Worm (Caenorhabditis elegans) whole organism, mixed stage, embryonic: Measurements from ENCODE around the gene C03B1.17.

Experiments
- M03D4.4 ChIP-seq: sonication (generic microtip); optimal IDR thresholded peaks from 2 replicates; lab custom pipeline; 2017; ENCODE audit warnings: mild to moderate bottlenecking, missing genetic modification characterization, missing compliant biosample characterization
- bed-3 ChIP-seq: fragments of 200-800 bp; sonication (Bioruptor generic); optimal IDR thresholded peaks from 3 replicates; lab custom pipeline; 2018; ENCODE audit warnings: mild to moderate bottlenecking, missing genetic modification characterization, moderate library complexity, missing compliant biosample characterization
- ceh-43 ChIP-seq: fragments of 200-800 bp; sonication (Bioruptor generic); optimal IDR thresholded peaks from 2 replicates; lab custom pipeline; 2018; ENCODE audit warnings: mild to moderate bottlenecking, missing genetic modification characterization, moderate library complexity, missing compliant biosample characterization
- ceh-83 ChIP-seq: fragments of 200-800 bp; sonication (Bioruptor generic); optimal IDR thresholded peaks from 2 replicates; lab custom pipeline; 2018; ENCODE audit warnings: mild to moderate bottlenecking, missing genetic modification characterization, missing compliant biosample characterization
- ces-1 ChIP-seq: fragments of 150-350 bp; optimal IDR thresholded peaks from 2 replicates; lab custom pipeline; 2014; ENCODE audit warnings: missing biosample characterization, missing genetic modification reagents, missing genetic modification characterization
- cnd-1 ChIP-seq: fragments of 200-800 bp; sonication (Bioruptor generic); optimal IDR thresholded peaks from 2 replicates; lab custom pipeline; 2018; ENCODE audit warnings: mild to moderate bottlenecking, missing genetic modification characterization, missing compliant biosample characterization
- elt-1 ChIP-seq: sonication (generic microtip); optimal IDR thresholded peaks from 2 replicates; lab custom pipeline; 2017; ENCODE audit warnings: missing genetic modification characterization, mild to moderate bottlenecking, missing compliant biosample characterization, antibody characterized with exemption, moderate library complexity, borderline replicate concordance; ENCODE audit not compliant: insufficient read depth
- flh-1 ChIP-seq: fragments of 200-800 bp; sonication (Bioruptor generic); optimal IDR thresholded peaks from 2 replicates; lab custom pipeline; 2018; ENCODE audit warnings: mild to moderate bottlenecking, missing genetic modification characterization, moderate library complexity, missing compliant biosample characterization
- ham-2 ChIP-seq: fragments of 200-800 bp; sonication (Bioruptor generic); optimal IDR thresholded peaks from 2 replicates; lab custom pipeline; 2018; ENCODE audit warnings: mild to moderate bottlenecking, missing genetic modification characterization, missing compliant biosample characterization
- hlh-1 ChIP-seq: fragments of 150-350 bp; optimal IDR thresholded peaks from 2 replicates; lab custom pipeline; 2014; ENCODE audit warnings: missing biosample characterization, missing genetic modification reagents, missing genetic modification characterization
- lin-13 ChIP-seq: fragments of 150-350 bp; optimal IDR thresholded peaks from 2 replicates; lab custom pipeline; 2014; ENCODE audit warnings: missing biosample characterization, missing genetic modification characterization
- lin-32 ChIP-seq: fragments of 200-800 bp; sonication (Bioruptor generic); optimal IDR thresholded peaks from 2 replicates; lab custom pipeline; 2018; ENCODE audit warnings: mild to moderate bottlenecking, missing genetic modification characterization, missing compliant biosample characterization
- lsy-2 ChIP-seq: fragments of 150-350 bp; optimal IDR thresholded peaks from 2 replicates; lab custom pipeline; 2014; ENCODE audit warnings: missing biosample characterization, missing genetic modification characterization
- mep-1 ChIP-seq: fragments of 150-350 bp; optimal IDR thresholded peaks from 2 replicates; lab custom pipeline; 2017; ENCODE audit warnings: missing biosample characterization, missing genetic modification reagents, missing genetic modification characterization, inconsistent platforms
- mls-2 ChIP-seq: sonication (generic microtip); optimal IDR thresholded peaks from 2 replicates; lab custom pipeline; 2016; ENCODE audit warnings: mild to moderate bottlenecking, missing genetic modification characterization, moderate library complexity, missing compliant biosample characterization
- nhr-12 ChIP-seq: fragments of 150-350 bp; optimal IDR thresholded peaks from 2 replicates; lab custom pipeline; 2014; ENCODE audit warnings: missing biosample characterization, missing genetic modification characterization
- nhr-2 ChIP-seq: fragments of 150-350 bp; optimal IDR thresholded peaks from 2 replicates; lab custom pipeline; 2014; ENCODE audit warnings: missing biosample characterization, missing genetic modification characterization
- nhr-76 ChIP-seq: sonication (generic microtip); optimal IDR thresholded peaks from 2 replicates; lab custom pipeline; 2017; ENCODE audit warnings: missing biosample characterization, missing genetic modification characterization
- sem-2 ChIP-seq: fragments of 200-800 bp; sonication (Bioruptor generic); optimal IDR thresholded peaks from 2 replicates; lab custom pipeline; 2018; ENCODE audit warnings: mild to moderate bottlenecking, missing genetic modification characterization, missing compliant biosample characterization
- snpc-4 ChIP-seq: fragments of 150-350 bp; optimal IDR thresholded peaks from 2 replicates; lab custom pipeline; 2014; ENCODE audit warnings: missing biosample characterization, missing genetic modification characterization
- tbx-8 ChIP-seq: fragments of 200-800 bp; sonication (Bioruptor generic); optimal IDR thresholded peaks from 2 replicates; lab custom pipeline; 2018; ENCODE audit warnings: mild to moderate bottlenecking, missing genetic modification characterization, moderate library complexity, missing compliant biosample characterization
- unc-120 ChIP-seq: sonication (generic microtip); optimal IDR thresholded peaks from 2 replicates; lab custom pipeline; 2017; ENCODE audit warnings: missing genetic modification characterization, missing compliant biosample characterization; ENCODE audit not compliant: poor library complexity, severe bottlenecking
- unc-39 ChIP-seq: fragments of 150-350 bp; optimal IDR thresholded peaks from 2 replicates; lab custom pipeline; 2014; ENCODE audit warnings: missing biosample characterization, missing genetic modification characterization
- unc-62 ChIP-seq: fragments of 150-350 bp; optimal IDR thresholded peaks from 2 replicates; lab custom pipeline; 2014; ENCODE audit warnings: missing biosample characterization, missing genetic modification reagents, missing genetic modification characterization
- zip-8 ChIP-seq: fragments of 150-350 bp; optimal IDR thresholded peaks from 2 replicates; lab custom pipeline; 2014; ENCODE audit warnings: missing biosample characterization, missing genetic modification characterization
- ztf-11 ChIP-seq: fragments of 150-350 bp; optimal IDR thresholded peaks from 2 replicates; lab custom pipeline; 2014; ENCODE audit warnings: missing biosample characterization, missing genetic modification characterization

Gene C03B1.17

ce11 chrX:6384537-6384936, 11.1 kb downstream of the C03B1.17 start:
- TF ChIP-seq elt-1, result peak; percentile 90
- TF ChIP-seq unc-62 (GFP tag; lab: Kevin White, UChicago), result no peak
- no peak for TF ChIP-seq ces-1 (GFP tag; lab: Kevin White, UChicago)
- no peak for TF ChIP-seq ceh-43 (GFP tag; lab: Kevin White, UChicago)
- TF ChIP-seq tbx-8 (GFP tag; lab: Kevin White, UChicago), result no peak

DNA sequence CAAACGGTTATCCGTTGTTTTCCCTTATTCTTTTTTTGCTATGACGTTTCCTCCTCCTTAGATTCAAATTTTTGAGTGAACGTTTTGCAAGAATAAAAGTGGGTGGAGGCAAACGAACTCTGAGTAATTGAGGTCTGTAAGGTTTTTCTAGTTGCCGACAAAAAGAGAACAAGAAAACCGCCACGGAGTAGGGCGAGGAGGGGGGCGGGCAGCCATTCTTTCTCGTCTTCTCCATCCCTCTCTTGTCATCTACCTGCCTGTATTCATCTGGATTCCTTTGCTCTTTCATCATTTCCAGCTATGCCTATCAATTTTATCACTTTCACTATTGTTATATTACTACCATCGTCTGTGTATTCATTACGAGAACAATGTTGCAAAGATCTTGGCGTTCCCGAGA, 11.7 kb downstream of the C03B1.17 start, which contains the start of gene igdb-3:
TSS of gene igdb-3 (plus strand) at position 301 of the 400 bp plus-strand sequence.
- TF ChIP-seq mep-1, result no peak
- no peak for TF ChIP-seq cnd-1 (tag; lab: Kevin White, UChicago)
- TF ChIP-seq ceh-83 (GFP tag; lab: Kevin White, UChicago), result no peak
- no peak for TF ChIP-seq mls-2 (tag; lab: Kevin White, UChicago)
- TF ChIP-seq unc-120 (tag; lab: Kevin White, UChicago), result no peak
- no peak for TF ChIP-seq ces-1 (GFP tag; lab: Kevin White, UChicago)
- TF ChIP-seq elt-1, result no peak
- TF ChIP-seq ham-2 (GFP tag; lab: Kevin White, UChicago), result no peak
- TF ChIP-seq snpc-4 (tag; lab: Kevin White, UChicago), result no peak
- no peak for TF ChIP-seq nhr-76 (tag; lab: Kevin White, UChicago)
- no peak for TF ChIP-seq ceh-43 (GFP tag; lab: Kevin White, UChicago)
- TF ChIP-seq sem-2, result no peak
- TF ChIP-seq nhr-2 (tag; lab: Kevin White, UChicago), result no peak
- no peak for TF ChIP-seq unc-62 (GFP tag; lab: Kevin White, UChicago)
- TF ChIP-seq lin-32 (GFP tag; lab: Kevin White, UChicago), result no peak

DNA sequence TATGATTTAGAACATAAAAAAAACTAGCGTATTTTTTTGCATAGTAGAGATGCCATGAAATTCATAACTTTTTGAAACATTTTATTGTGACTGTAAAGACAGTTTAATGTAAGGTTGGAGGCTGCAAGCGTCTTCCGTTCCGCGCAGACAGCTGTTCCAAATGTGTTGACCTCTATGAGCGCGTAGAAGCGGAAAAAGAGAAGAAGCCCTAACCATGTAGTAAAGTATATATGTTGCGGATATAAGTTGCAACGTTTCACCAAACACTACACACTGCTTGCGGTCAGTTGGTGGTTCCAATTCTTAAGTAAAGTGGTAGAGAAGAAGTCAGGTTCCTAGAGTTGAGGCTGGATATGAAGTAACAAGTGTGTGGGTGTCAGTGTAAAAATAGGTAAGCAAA, 15.2 kb downstream of the C03B1.17 start:
- peak; percentile 99 for TF ChIP-seq hlh-1 (tag; lab: Kevin White, UChicago)
- TF ChIP-seq mls-2 (tag; lab: Kevin White, UChicago), result no peak
- TF ChIP-seq flh-1 (GFP tag; lab: Kevin White, UChicago), result no peak

DNA sequence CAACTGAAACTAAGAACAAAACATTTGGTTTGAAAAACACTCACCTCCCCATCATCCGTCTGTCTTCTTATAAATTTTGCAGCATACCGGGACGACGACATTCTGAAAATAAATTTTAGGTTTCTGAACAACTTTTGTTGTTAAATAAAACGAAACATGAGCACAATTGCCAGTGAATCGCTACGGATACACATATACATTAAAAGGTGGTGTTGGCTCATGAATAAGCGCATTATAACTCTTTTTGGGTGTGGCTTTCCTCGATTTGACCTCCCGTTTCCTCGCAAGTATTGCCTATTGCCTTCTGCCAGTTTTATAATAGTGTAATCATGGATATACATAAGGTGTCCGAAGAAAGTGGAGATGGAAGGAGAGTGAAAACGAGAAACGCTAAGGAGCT, 18.0 kb downstream of the C03B1.17 start, which contains the start of gene igcm-2:
TSS of gene igcm-2 (minus strand) at position 101 of the 400 bp plus-strand sequence.
- no peak for TF ChIP-seq nhr-12 (tag; lab: Kevin White, UChicago)
- TF ChIP-seq snpc-4 (tag; lab: Kevin White, UChicago), result no peak
- TF ChIP-seq sem-2, result no peak
- TF ChIP-seq mep-1, result no peak
- TF ChIP-seq M03D4.4 (tag; lab: Kevin White, UChicago), result no peak
- TF ChIP-seq ces-1 (GFP tag; lab: Kevin White, UChicago), result no peak
- no peak for TF ChIP-seq lsy-2 (tag; lab: Kevin White, UChicago)
- TF ChIP-seq unc-39 (tag; lab: Kevin White, UChicago), result no peak
- no peak for TF ChIP-seq bed-3
- no peak for TF ChIP-seq hlh-1 (tag; lab: Kevin White, UChicago)
- no peak for TF ChIP-seq elt-1
- TF ChIP-seq lin-13 (tag; lab: Kevin White, UChicago), result no peak
- TF ChIP-seq unc-120 (tag; lab: Kevin White, UChicago), result no peak
- TF ChIP-seq ztf-11 (tag; lab: Kevin White, UChicago), result no peak
- TF ChIP-seq zip-8 (tag; lab: Kevin White, UChicago), result no peak
- TF ChIP-seq cnd-1 (tag; lab: Kevin White, UChicago), result no peak
- TF ChIP-seq ham-2 (GFP tag; lab: Kevin White, UChicago), result no peak

DNA sequence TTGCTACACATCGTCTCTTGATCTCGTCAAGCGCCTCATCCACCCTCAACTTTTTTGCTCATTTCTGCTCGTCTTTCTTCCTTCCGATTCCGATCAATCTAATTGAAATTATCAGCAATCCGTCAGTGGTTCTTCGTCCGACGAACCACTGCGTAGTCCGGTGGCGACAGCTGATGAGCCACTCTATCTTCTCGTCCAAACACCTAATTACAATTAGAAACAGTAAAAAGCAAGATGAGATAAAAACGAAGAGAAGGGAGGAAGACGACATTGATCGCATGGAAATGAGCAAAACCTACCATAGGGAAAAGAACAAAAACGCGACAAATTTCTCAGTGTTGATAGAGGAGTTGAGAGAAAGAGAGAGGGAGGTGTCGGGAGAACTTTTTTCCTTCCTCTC, 26.0 kb downstream of the C03B1.17 start:
- TF ChIP-seq mep-1, result no peak
- peak; percentile 79 for TF ChIP-seq hlh-1 (tag; lab: Kevin White, UChicago)
- no peak for TF ChIP-seq snpc-4 (tag; lab: Kevin White, UChicago)
- peak; percentile 44 for TF ChIP-seq unc-120 (tag; lab: Kevin White, UChicago)
- TF ChIP-seq unc-62 (GFP tag; lab: Kevin White, UChicago), result peak; percentile 61

DNA sequence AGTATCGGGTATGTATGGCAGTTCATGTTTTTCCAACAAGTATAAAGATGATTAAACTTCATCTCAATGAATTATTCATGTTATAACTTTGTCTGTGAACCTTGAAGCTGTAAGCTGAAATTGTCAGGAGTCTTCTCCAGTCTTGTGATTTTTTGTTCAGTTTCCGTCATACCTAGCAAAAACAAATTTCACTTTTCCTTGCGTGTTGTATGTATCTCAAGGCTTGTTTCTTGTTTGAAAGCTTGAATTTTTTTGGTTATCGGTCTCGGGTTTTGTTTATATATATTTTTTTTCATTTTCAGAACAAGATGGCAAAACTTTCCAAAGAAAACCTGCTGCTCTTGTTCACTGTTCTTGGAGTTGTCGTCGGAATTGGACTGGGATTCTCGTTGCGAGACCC, 29.7 kb downstream of the C03B1.17 start, which contains the start of gene glt-4:
TSS of gene glt-4 (plus strand) at position 301 of the 400 bp plus-strand sequence.
- TF ChIP-seq nhr-2 (tag; lab: Kevin White, UChicago) (no peak), nhr-12 (tag; lab: Kevin White, UChicago) (no peak)
